Worm (Caenorhabditis elegans) whole organism, L1 larva: ENCODE data around the gene odd-1.

Experiments
- C16A3.4 ChIP-seq: fragments of 150-350 bp; optimal IDR thresholded peaks from 2 replicates; lab custom pipeline; 2014; ENCODE audit warnings: missing biosample characterization, missing genetic modification characterization
- C34B4.2 ChIP-seq: sonication (generic microtip); optimal IDR thresholded peaks from 2 replicates; lab custom pipeline; 2017; ENCODE audit warnings: mild to moderate bottlenecking, missing genetic modification characterization, missing compliant biosample characterization
- F16B12.6 ChIP-seq: fragments of 150-350 bp; optimal IDR thresholded peaks from 2 replicates; lab custom pipeline; 2014; ENCODE audit warnings: missing biosample characterization, missing genetic modification characterization
- alr-1 ChIP-seq: fragments of 200-800 bp; sonication (Bioruptor generic); optimal IDR thresholded peaks from 2 replicates; lab custom pipeline; 2018; ENCODE audit warnings: borderline replicate concordance, mild to moderate bottlenecking, missing genetic modification characterization, missing compliant biosample characterization
- aly-2 ChIP-seq: fragments of 150-350 bp; optimal IDR thresholded peaks from 2 replicates; lab custom pipeline; 2014; ENCODE audit warnings: missing biosample characterization, missing genetic modification characterization
- ceh-63 ChIP-seq: fragments of 200-800 bp; sonication (Bioruptor generic); optimal IDR thresholded peaks from 2 replicates; lab custom pipeline; 2018; ENCODE audit warnings: mild to moderate bottlenecking, missing genetic modification characterization, missing compliant biosample characterization
- ceh-82 ChIP-seq, 3 experiments: fragments of 150-350 bp in 1 of 3; sonication (generic microtip) in 2 of 3; optimal IDR thresholded peaks; 2 replicates each; lab custom pipeline; 2014 to 2017; ENCODE audit warnings: missing biosample characterization in 3 of 3, missing genetic modification characterization in 3 of 3
- ces-1 ChIP-seq: fragments of 150-350 bp; optimal IDR thresholded peaks from 2 replicates; lab custom pipeline; 2014; ENCODE audit warnings: missing biosample characterization, missing genetic modification reagents, missing genetic modification characterization
- dsc-1 ChIP-seq: sonication (generic microtip); optimal IDR thresholded peaks from 2 replicates; lab custom pipeline; 2016; ENCODE audit warnings: mild to moderate bottlenecking, missing genetic modification characterization, missing compliant biosample characterization
- efl-1 ChIP-seq, 4 experiments: fragments of 150-350 bp; optimal IDR thresholded peaks in 3 of 4; peaks in 1 of 4; 1 replicate in 1 of 4; 2 replicates in 3 of 4; lab custom pipeline; 2014; ENCODE audit warnings: missing biosample characterization in 2 of 4, missing genetic modification characterization in 2 of 4, missing genetic modification reagents in 2 of 4
- egl-27 ChIP-seq, 2 experiments: fragments of 150-350 bp in 1 of 2; sonication (generic microtip); optimal IDR thresholded peaks; 3 replicates each; lab custom pipeline; 2017 to 2018; ENCODE audit warnings: missing biosample characterization in 2 of 2, missing genetic modification characterization in 2 of 2, missing genetic modification reagents in 2 of 2
- elt-3 ChIP-seq, 6 experiments: fragments of 150-350 bp in 1 of 6; sonication (generic microtip); optimal IDR thresholded peaks; 2 replicates each; lab custom pipeline; 2017 to 2018; ENCODE audit warnings: missing biosample characterization in 6 of 6, missing genetic modification characterization in 6 of 6, inconsistent platforms in 1 of 6
- ets-5 ChIP-seq: fragments of 200-800 bp; sonication (Bioruptor generic); IDR thresholded peaks from 2 replicates; pipeline ENCODE4 v1.3.6; 2022; ENCODE audit warnings: missing genetic modification characterization, missing compliant biosample characterization
- fkh-10 ChIP-seq: sonication (generic microtip); optimal IDR thresholded peaks from 2 replicates; lab custom pipeline; 2017; ENCODE audit warnings: missing biosample characterization, missing genetic modification reagents, missing genetic modification characterization
- fkh-4 ChIP-seq: sonication (generic microtip); optimal IDR thresholded peaks from 2 replicates; lab custom pipeline; 2016; ENCODE audit warnings: missing compliant biosample characterization, missing genetic modification characterization, borderline replicate concordance
- fkh-8 ChIP-seq: sonication (generic microtip); optimal IDR thresholded peaks from 2 replicates; lab custom pipeline; 2016; ENCODE audit warnings: mild to moderate bottlenecking, missing genetic modification characterization, missing compliant biosample characterization
- fos-1 ChIP-seq: fragments of 150-350 bp; optimal IDR thresholded peaks from 2 replicates; lab custom pipeline; 2014; ENCODE audit warnings: missing biosample characterization, missing genetic modification characterization
- hlh-4 ChIP-seq: sonication (generic microtip); optimal IDR thresholded peaks from 2 replicates; lab custom pipeline; 2016; ENCODE audit warnings: mild to moderate bottlenecking, missing genetic modification characterization, missing compliant biosample characterization
- hpl-2 ChIP-seq: fragments of 150-350 bp; optimal IDR thresholded peaks from 2 replicates; lab custom pipeline; 2014; ENCODE audit warnings: missing biosample characterization, missing genetic modification reagents, missing genetic modification characterization
- jun-1 ChIP-seq: fragments of 150-350 bp; optimal IDR thresholded peaks from 2 replicates; lab custom pipeline; 2014; ENCODE audit warnings: missing biosample characterization, missing genetic modification reagents, missing genetic modification characterization
- lin-14 ChIP-seq: fragments of 200-800 bp; sonication (Bioruptor generic); optimal IDR thresholded peaks from 2 replicates; lab custom pipeline; 2018; ENCODE audit warnings: mild to moderate bottlenecking, missing genetic modification characterization, moderate library complexity, missing compliant biosample characterization
- lin-35 ChIP-seq, 2 experiments: fragments of 150-350 bp; optimal IDR thresholded peaks; 2 replicates each; lab custom pipeline; 2014; ENCODE audit warnings: missing biosample characterization in 2 of 2, missing genetic modification characterization in 2 of 2, missing genetic modification reagents in 2 of 2
- lin-39 ChIP-seq: fragments of 150-350 bp; optimal IDR thresholded peaks from 2 replicates; lab custom pipeline; 2014; ENCODE audit warnings: missing biosample characterization, missing genetic modification reagents, missing genetic modification characterization
- lir-3 ChIP-seq: sonication (generic microtip); optimal IDR thresholded peaks from 2 replicates; lab custom pipeline; 2016; ENCODE audit warnings: mild to moderate bottlenecking, missing genetic modification characterization, moderate library complexity, missing compliant biosample characterization; ENCODE audit not compliant: poor library complexity
- lsy-2 ChIP-seq, 2 experiments: fragments of 150-350 bp; optimal IDR thresholded peaks; 2 replicates each; lab custom pipeline; 2014; ENCODE audit warnings: missing biosample characterization in 2 of 2, missing genetic modification characterization in 2 of 2
- mdl-1 ChIP-seq, 2 experiments: fragments of 150-350 bp; optimal IDR thresholded peaks; 2 replicates each; lab custom pipeline; 2014 to 2017; ENCODE audit warnings: missing biosample characterization in 2 of 2, missing genetic modification characterization in 2 of 2, inconsistent platforms in 1 of 2
- nhr-12 ChIP-seq: sonication (generic microtip); optimal IDR thresholded peaks from 2 replicates; lab custom pipeline; 2017; ENCODE audit warnings: missing biosample characterization, missing genetic modification characterization
- nhr-19 ChIP-seq: fragments of 200-800 bp; sonication (Bioruptor generic); conservative IDR thresholded peaks from 2 replicates; pipeline ENCODE4 v1.3.6; 2022; ENCODE audit warnings: missing genetic modification characterization, missing compliant biosample characterization
- nhr-20 ChIP-seq: sonication (generic microtip); optimal IDR thresholded peaks from 2 replicates; lab custom pipeline; 2016; ENCODE audit warnings: mild to moderate bottlenecking, missing genetic modification characterization, missing compliant biosample characterization
- nhr-28 ChIP-seq: fragments of 150-350 bp; optimal IDR thresholded peaks from 2 replicates; lab custom pipeline; 2014; ENCODE audit warnings: missing biosample characterization, missing genetic modification characterization
- nhr-47 ChIP-seq: sonication (generic microtip); optimal IDR thresholded peaks from 2 replicates; lab custom pipeline; 2016; ENCODE audit warnings: mild to moderate bottlenecking, missing genetic modification characterization, moderate library complexity, missing compliant biosample characterization
- nhr-71 ChIP-seq: sonication (generic microtip); optimal IDR thresholded peaks from 2 replicates; lab custom pipeline; 2016; ENCODE audit warnings: mild to moderate bottlenecking, missing genetic modification characterization, moderate library complexity, missing compliant biosample characterization
- nhr-76 ChIP-seq: sonication (generic microtip); optimal IDR thresholded peaks from 2 replicates; lab custom pipeline; 2017; ENCODE audit warnings: missing biosample characterization, missing genetic modification characterization
- nhr-90 ChIP-seq: sonication (generic microtip); optimal IDR thresholded peaks from 2 replicates; lab custom pipeline; 2016; ENCODE audit warnings: mild to moderate bottlenecking, missing genetic modification characterization, missing compliant biosample characterization; ENCODE audit not compliant: poor library complexity
- pag-3 ChIP-seq: sonication (generic microtip); optimal IDR thresholded peaks from 2 replicates; lab custom pipeline; 2017; ENCODE audit warnings: missing genetic modification characterization, mild to moderate bottlenecking, missing compliant biosample characterization, antibody characterized with exemption, borderline replicate concordance; ENCODE audit not compliant: insufficient read depth
- pax-3 ChIP-seq: fragments of 200-800 bp; sonication (Bioruptor generic); optimal IDR thresholded peaks from 2 replicates; lab custom pipeline; 2018; ENCODE audit warnings: mild to moderate bottlenecking, missing genetic modification characterization, moderate library complexity, missing compliant biosample characterization
- skn-1 ChIP-seq: fragments of 150-350 bp; optimal IDR thresholded peaks from 2 replicates; lab custom pipeline; 2014; ENCODE audit warnings: missing biosample characterization, missing genetic modification characterization
- snpc-4 ChIP-seq: fragments of 150-350 bp; optimal IDR thresholded peaks from 2 replicates; lab custom pipeline; 2014; ENCODE audit warnings: missing biosample characterization, missing genetic modification characterization
- snu-23 ChIP-seq: sonication (generic microtip); optimal IDR thresholded peaks from 2 replicates; lab custom pipeline; 2016; ENCODE audit warnings: missing genetic modification characterization, missing compliant biosample characterization
- sox-4 ChIP-seq: sonication (generic microtip); optimal IDR thresholded peaks from 2 replicates; lab custom pipeline; 2016; ENCODE audit warnings: missing genetic modification characterization, missing compliant biosample characterization
- sup-37 ChIP-seq: fragments of 200-800 bp; sonication (Bioruptor generic); optimal IDR thresholded peaks from 2 replicates; lab custom pipeline; 2018; ENCODE audit warnings: mild to moderate bottlenecking, missing genetic modification characterization, missing compliant biosample characterization
- swsn-7 ChIP-seq: sonication (generic microtip); optimal IDR thresholded peaks from 2 replicates; lab custom pipeline; 2016; ENCODE audit warnings: missing genetic modification characterization, missing compliant biosample characterization
- tlp-1 ChIP-seq: fragments of 150-350 bp; optimal IDR thresholded peaks from 2 replicates; lab custom pipeline; 2014; ENCODE audit warnings: missing biosample characterization, missing genetic modification characterization
- unc-130 ChIP-seq: fragments of 150-350 bp; optimal IDR thresholded peaks from 2 replicates; lab custom pipeline; 2017; ENCODE audit warnings: missing biosample characterization, missing genetic modification characterization, inconsistent platforms
- unc-30 ChIP-seq: sonication (generic microtip); optimal IDR thresholded peaks from 2 replicates; lab custom pipeline; 2017; ENCODE audit warnings: missing biosample characterization, missing genetic modification characterization
- unc-62 ChIP-seq: fragments of 150-350 bp; optimal IDR thresholded peaks from 2 replicates; lab custom pipeline; 2014; ENCODE audit warnings: missing biosample characterization, missing genetic modification reagents, missing genetic modification characterization
- unc-86 ChIP-seq: sonication (generic microtip); optimal IDR thresholded peaks from 2 replicates; lab custom pipeline; 2016; ENCODE audit warnings: missing genetic modification characterization, missing compliant biosample characterization
- unc-98 ChIP-seq: fragments of 200-800 bp; sonication (Bioruptor generic); IDR thresholded peaks from 2 replicates; pipeline ENCODE4 v1.3.6; 2022; ENCODE audit warnings: missing genetic modification characterization, missing compliant biosample characterization
- ztf-11 ChIP-seq, 2 experiments: sonication (generic microtip); optimal IDR thresholded peaks; 2 replicates each; lab custom pipeline; 2016 to 2017; ENCODE audit warnings: missing genetic modification characterization in 2 of 2, missing biosample characterization in 1 of 2, missing compliant biosample characterization in 1 of 2

odd-1 gene

ce11 chrIII:7087180-7087579, 20.9 kb upstream of the odd-1 start:
- TF ChIP-seq nhr-20 (tag; lab: Kevin White, UChicago) (no peak), unc-98 (no peak), sox-4 (tag; lab: Kevin White, UChicago) (no peak), sup-37 (no peak), fos-1 (no peak), hpl-2 (GFP tag; lab: Kevin White, UChicago) (no peak), alr-1 (tag; lab: Kevin White, UChicago) (no peak), efl-1 (optimal IDR thresholded peaks at IDR 0.05; lab: Kevin White, UChicago) (peak in 1 of 2 experiments; percentile 13), efl-1 (GFP tag; optimal IDR thresholded peaks at IDR 0.05 in 1 of 2; lab: Kevin White, UChicago) (peak in 1 of 2 experiments; percentile 91), lin-35 (GFP tag; optimal IDR thresholded peaks at IDR 0.05; lab: Kevin White, UChicago) (peak in 1 of 2 experiments; percentile 32), nhr-12 (tag; lab: Kevin White, UChicago) (no peak), swsn-7 (tag; lab: Kevin White, UChicago) (no peak), ets-5 (no peak), ceh-82 (tag; optimal IDR thresholded peaks at IDR 0.05; lab: Kevin White, UChicago) (no peak), egl-27 (tag; optimal IDR thresholded peaks at IDR 0.05; lab: Kevin White, UChicago) (no peak)

ce11 chrIII:7087691-7088323, 20.3 kb upstream of the odd-1 start, which contains the start of gene fubl-2:
fubl-2 (minus strand) TSS chrIII:7087741.
- TF ChIP-seq C34B4.2 (tag; lab: Kevin White, UChicago) (no peak), ztf-11 (tag; optimal IDR thresholded peaks at IDR 0.05; lab: Kevin White, UChicago) (peak in 1 of 2 experiments; percentile 68), nhr-71 (tag; lab: Kevin White, UChicago) (peak; percentile 83), hlh-4 (no peak), lir-3 (tag; lab: Kevin White, UChicago) (peak; percentile 86), F16B12.6 (peak; percentile 0), pax-3 (tag; lab: Kevin White, UChicago) (peak; percentile 62), nhr-47 (tag; lab: Kevin White, UChicago) (peak; percentile 76), nhr-28 (no peak), fkh-4 (tag; lab: Kevin White, UChicago) (peak; percentile 54), unc-62 (no peak), lsy-2 (tag; optimal IDR thresholded peaks at IDR 0.05; lab: Kevin White, UChicago) (peak; percentile 76 to 77), lin-39 (tag; lab: Kevin White, UChicago) (no peak), lin-14 (GFP tag; lab: Kevin White, UChicago) (peak; percentile 83), ets-5 (no peak), skn-1 (peak; percentile 6), hpl-2 (GFP tag; lab: Kevin White, UChicago) (no peak), nhr-76 (no peak), alr-1 (tag; lab: Kevin White, UChicago) (no peak), ceh-63 (GFP tag; lab: Kevin White, UChicago) (no peak), elt-3 (tag; optimal IDR thresholded peaks at IDR 0.05; lab: Kevin White, UChicago) (peak in 1 of 6 experiments; percentile 38), aly-2 (no peak), lin-35 (GFP tag; optimal IDR thresholded peaks at IDR 0.05; lab: Kevin White, UChicago) (peak; percentile 53 to 69), fkh-10 (GFP tag; lab: Kevin White, UChicago) (no peak), nhr-19 (GFP tag; lab: Robert Waterston, UW) (peak; percentile 62), fkh-8 (tag; lab: Kevin White, UChicago) (peak; percentile 65), dsc-1 (tag; lab: Kevin White, UChicago) (peak; percentile 79), snpc-4 (tag; lab: Kevin White, UChicago) (peak; percentile 24), pag-3 (no peak), unc-30 (no peak), snu-23 (GFP tag; lab: Kevin White, UChicago) (peak; percentile 71), mdl-1 (tag; optimal IDR thresholded peaks at IDR 0.05; lab: Kevin White, UChicago) (no peak), tlp-1 (tag; lab: Kevin White, UChicago) (no peak), C16A3.4 (tag; lab: Kevin White, UChicago) (peak; percentile 43), nhr-12 (tag; lab: Kevin White, UChicago) (no peak), unc-86 (tag; lab: Kevin White, UChicago) (peak; percentile 43), unc-130 (no peak), jun-1 (tag; lab: Kevin White, UChicago) (no peak), nhr-90 (peak; percentile 72), ces-1 (GFP tag; lab: Kevin White, UChicago) (no peak)
